Fruit fly (Drosophila melanogaster): ENCODE results near the gene bel.

The bel gene

DNA sequence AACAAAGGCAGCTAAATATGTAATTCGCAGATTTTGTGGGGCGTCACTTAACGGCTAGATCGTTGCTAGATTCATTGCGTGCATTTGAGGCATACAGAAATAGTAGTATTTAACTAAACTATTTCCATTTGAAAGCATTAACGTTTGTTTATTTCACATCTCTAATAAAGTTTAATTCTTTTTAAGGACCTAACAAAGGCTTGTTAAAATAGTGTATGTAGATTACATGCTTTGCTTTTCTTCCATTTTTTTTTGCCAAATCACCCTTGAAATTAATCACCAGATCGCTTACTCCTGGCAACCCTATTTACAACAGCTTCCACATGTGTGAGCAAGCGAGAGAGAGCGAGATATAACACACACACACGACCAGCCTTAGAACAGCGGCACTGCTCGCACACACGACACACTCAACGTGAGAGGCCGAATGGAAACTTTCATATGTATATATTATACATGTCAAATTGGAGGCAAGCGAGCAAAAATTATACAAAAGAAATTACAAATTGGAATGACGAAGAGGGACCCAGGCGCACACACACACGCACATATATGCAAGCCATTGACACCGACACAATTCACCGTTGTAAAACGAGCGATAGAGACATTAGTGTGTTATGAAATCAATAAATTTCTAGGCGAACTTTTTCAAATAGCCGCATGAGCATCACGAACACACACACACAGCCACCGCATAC is 1.2 kb downstream of the bel start (continued):
- TF ChIP-seq lola (GFP tag; optimal IDR thresholded peaks at IDR 0.05) (peak in 1 of 3 experiments; percentile 50), CG10147 (GFP tag; optimal IDR thresholded peaks at IDR 0.05) (peak; percentile 53), Vsx1 (GFP tag; optimal IDR thresholded peaks at IDR 0.05) (peak; percentile 10), CG3995 (GFP tag; optimal IDR thresholded peaks at IDR 0.05) (peak; percentile 85), CG9817 (tag; optimal IDR thresholded peaks at IDR 0.05) (peak; percentile 67), CG2199 (GFP tag; IDR thresholded peaks at IDR 0.05) (peak; percentile 94), Doc3 (GFP tag; IDR thresholded peaks at IDR 0.05; ENCODE audit: partially characterized antibody) (no peak), ap (GFP tag; IDR thresholded peaks at IDR 0.05) (no peak), row (GFP tag; IDR thresholded peaks at IDR 0.05) (peak; percentile 82), Sox100B (GFP tag; optimal IDR thresholded peaks at IDR 0.05) (peak; percentile 60), CG12155 (GFP tag; optimal IDR thresholded peaks at IDR 0.05) (peak; percentile 48), CG6175 (GFP tag; IDR thresholded peaks at IDR 0.05) (peak; percentile 62; the same call in 1 of the 3 replicates), jigr1 (GFP tag; IDR thresholded peaks at IDR 0.05) (no peak), chinmo (GFP tag; IDR thresholded peaks at IDR 0.05; ENCODE audit: partially characterized antibody) (peak; percentile 21; the same call in 2 of the 4 replicates), CG17829 (tag; optimal IDR thresholded peaks at IDR 0.05) (peak; percentile 27), CG10209 (GFP tag; optimal IDR thresholded peaks at IDR 0.05) (peak; percentile 53), CG33213 (GFP tag; optimal IDR thresholded peaks at IDR 0.05) (peak; percentile 31), grau (tag; optimal IDR thresholded peaks at IDR 0.05) (peak; percentile 46), CG7357 (GFP tag; IDR thresholded peaks at IDR 0.05) (no peak), fd64A (GFP tag; optimal IDR thresholded peaks at IDR 0.05) (peak; percentile 29), dm (GFP tag; optimal IDR thresholded peaks at IDR 0.05) (peak; percentile 31), CG4282 (GFP tag; optimal IDR thresholded peaks at IDR 0.05) (peak; percentile 37), CG16779 (GFP tag; IDR thresholded peaks at IDR 0.05) (0 out of 2 replicates have a peak, but pooled peaks have one; percentile 61), CG6683 (GFP tag; optimal IDR thresholded peaks at IDR 0.05) (peak; percentile 6), lab (GFP tag; optimal IDR thresholded peaks at IDR 0.05) (peak; percentile 78), Gug (GFP tag; IDR thresholded peaks at IDR 0.05) (peak; percentile 50; the same call in 1 of the 4 replicates), CG1603 (tag; optimal IDR thresholded peaks at IDR 0.05) (peak; percentile 45), CG8388 (GFP tag; optimal IDR thresholded peaks at IDR 0.05) (peak; percentile 31), chif (GFP tag; optimal IDR thresholded peaks at IDR 0.05) (peak; percentile 20 to 42), PHDP (tag; optimal IDR thresholded peaks at IDR 0.05) (peak; percentile 62), CG17361 (GFP tag; IDR thresholded peaks at IDR 0.05) (peak; percentile 72; the same call in 1 of the 3 replicates), Ets97D (GFP tag; optimal IDR thresholded peaks at IDR 0.05) (peak; percentile 20), CG9215 (GFP tag; IDR thresholded peaks at IDR 0.05) (peak; percentile 33; the same call in 1 of the 2 replicates), bcd (GFP tag; optimal IDR thresholded peaks at IDR 0.05) (peak; percentile 47), zfh1 (GFP tag; IDR thresholded peaks at IDR 0.05) (peak; percentile 75; the same call in 2 of the 3 replicates), slou (GFP tag; optimal IDR thresholded peaks at IDR 0.05) (peak; percentile 32), CG5245 (GFP tag; optimal IDR thresholded peaks at IDR 0.05) (peak; percentile 42), CG14965 (GFP tag; optimal IDR thresholded peaks at IDR 0.05; ENCODE audit: borderline replicate concordance) (no peak), hbn (GFP tag; IDR thresholded peaks at IDR 0.05; ENCODE audit: partially characterized antibody) (no peak), Scr (GFP tag; IDR thresholded peaks at IDR 0.05; ENCODE audit: partially characterized antibody) (peak; percentile 31; the same call in 1 of the 2 replicates), CG2875 (GFP tag; optimal IDR thresholded peaks at IDR 0.05) (peak; percentile 41), CG12071 (GFP tag; optimal IDR thresholded peaks at IDR 0.05) (no peak), fru (optimal IDR thresholded peaks at IDR 0.05) (no peak), Dip3 (GFP tag; optimal IDR thresholded peaks at IDR 0.05) (peak; percentile 53), dati (GFP tag; IDR thresholded peaks at IDR 0.05) (no peak), Nf-YA (GFP tag; IDR thresholded peaks at IDR 0.05) (peak; percentile 40; the same call in 1 of the 2 replicates), CG34376 (GFP tag; optimal IDR thresholded peaks at IDR 0.05) (peak; percentile 78), usp (GFP tag; optimal IDR thresholded peaks at IDR 0.05) (no peak), croc (GFP tag; conservative IDR thresholded peaks at IDR 0.05) (no peak)
